Fruit fly (Drosophila melanogaster) S2 (cell line): ENCODE measurements around the gene CG31937.
A peak's percentile ranks its signal among the peaks of the same experiment; 100 is the strongest.

Experiments used
- CG8478 ChIP-seq: fragments of >200 bp; optimal IDR thresholded peaks from 2 replicates; lab custom pipeline; 2018
- CTCF ChIP-seq, 2 experiments: fragments of >200 bp; optimal IDR thresholded peaks; 2 replicates each; lab custom pipeline; 2018

CG31937 gene

dm6 chr2L:1729607-1730011 is at the start of gene CG31937, which contains the start of gene Eno:
CG31937 (plus strand) TSS chr2L:1729887.
Eno (minus strand) TSS chr2L:1729636.
- no peak for TF ChIP-seq CTCF (optimal IDR thresholded peaks at IDR 0.05; lab: Kevin White, UChicago)
- TF ChIP-seq CG8478, result no peak

dm6 chr2L:1692857-1693256 is 36.8 kb upstream of the CG31937 start:
- no peak for TF ChIP-seq CG8478
- TF ChIP-seq CTCF (optimal IDR thresholded peaks at IDR 0.05; lab: Kevin White, UChicago), result no peak

- no peak for TF ChIP-seq CTCF (optimal IDR thresholded peaks at IDR 0.05; lab: Kevin White, UChicago)
- TF ChIP-seq CG8478, result no peak
These were observed 33.4 kb upstream of the CG31937 start for dm6 chr2L:1696269-1696668.

dm6 chr2L:1704746-1705145 is 24.9 kb upstream of the CG31937 start, which contains the start of gene cpb:
cpb (plus strand) TSS chr2L:1704902.
- TF ChIP-seq CTCF (optimal IDR thresholded peaks at IDR 0.05; lab: Kevin White, UChicago) (no peak), CG8478 (no peak)

dm6 chr2L:1706961-1707360 is 22.7 kb upstream of the CG31937 start:
- TF ChIP-seq CTCF (optimal IDR thresholded peaks at IDR 0.05; lab: Kevin White, UChicago) (no peak), CG8478 (no peak)

- no peak for TF ChIP-seq CG8478
- TF ChIP-seq CTCF (optimal IDR thresholded peaks at IDR 0.05; lab: Kevin White, UChicago), result no peak
These were observed 21.6 kb upstream of the CG31937 start for dm6 chr2L:1708110-1708509.

- TF ChIP-seq CG8478 (no peak), CTCF (optimal IDR thresholded peaks at IDR 0.05; lab: Kevin White, UChicago) (no peak)
These were observed 20.4 kb upstream of the CG31937 start for dm6 chr2L:1709316-1709715.

dm6 chr2L:1710224-1710623 is 19.5 kb upstream of the CG31937 start, which contains the start of the genes CG17660 and mRpL48:
CG17660 (minus strand) TSS chr2L:1710421.
mRpL48 (plus strand) TSS chr2L:1710462.
- no peak for TF ChIP-seq CTCF (optimal IDR thresholded peaks at IDR 0.05; lab: Kevin White, UChicago)
- TF ChIP-seq CG8478, result no peak

- peak; percentile 81 to 84 for TF ChIP-seq CTCF (optimal IDR thresholded peaks at IDR 0.05; lab: Kevin White, UChicago)
- no peak for TF ChIP-seq CG8478
These were observed 13.9 kb upstream of the CG31937 start, which contains the start of gene frtz for dm6 chr2L:1715699-1716333. frtz (minus strand) TSS chr2L:1715851.

dm6 chr2L:1717247-1717646 is 12.4 kb upstream of the CG31937 start:
- TF ChIP-seq CTCF (optimal IDR thresholded peaks at IDR 0.05; lab: Kevin White, UChicago) (no peak), CG8478 (no peak)

dm6 chr2L:1719971-1720370 is 9.7 kb upstream of the CG31937 start:
- TF ChIP-seq CG8478 (no peak), CTCF (optimal IDR thresholded peaks at IDR 0.05; lab: Kevin White, UChicago) (no peak)

dm6 chr2L:1720846-1721506 is 8.7 kb upstream of the CG31937 start:
- no peak for TF ChIP-seq CTCF (optimal IDR thresholded peaks at IDR 0.05; lab: Kevin White, UChicago)
- TF ChIP-seq CG8478, result no peak

dm6 chr2L:1722260-1722659 is 7.4 kb upstream of the CG31937 start:
- TF ChIP-seq CG8478, result no peak
- TF ChIP-seq CTCF (optimal IDR thresholded peaks at IDR 0.05; lab: Kevin White, UChicago), result no peak

dm6 chr2L:1723135-1723936 is 6.4 kb upstream of the CG31937 start:
- TF ChIP-seq CTCF (optimal IDR thresholded peaks at IDR 0.05; lab: Kevin White, UChicago), result no peak
- TF ChIP-seq CG8478, result no peak

- TF ChIP-seq CG8478, result no peak
- peak in 1 of 2 experiments; percentile 2 for TF ChIP-seq CTCF (optimal IDR thresholded peaks at IDR 0.05; lab: Kevin White, UChicago)
These were observed 5.6 kb upstream of the CG31937 start, which contains the start of gene Rim2 for dm6 chr2L:1723937-1724591. Rim2 (minus strand) TSS chr2L:1724388.
